Fruit fly (Drosophila melanogaster): ENCODE data around the gene gzl.

Gene gzl

DNA sequence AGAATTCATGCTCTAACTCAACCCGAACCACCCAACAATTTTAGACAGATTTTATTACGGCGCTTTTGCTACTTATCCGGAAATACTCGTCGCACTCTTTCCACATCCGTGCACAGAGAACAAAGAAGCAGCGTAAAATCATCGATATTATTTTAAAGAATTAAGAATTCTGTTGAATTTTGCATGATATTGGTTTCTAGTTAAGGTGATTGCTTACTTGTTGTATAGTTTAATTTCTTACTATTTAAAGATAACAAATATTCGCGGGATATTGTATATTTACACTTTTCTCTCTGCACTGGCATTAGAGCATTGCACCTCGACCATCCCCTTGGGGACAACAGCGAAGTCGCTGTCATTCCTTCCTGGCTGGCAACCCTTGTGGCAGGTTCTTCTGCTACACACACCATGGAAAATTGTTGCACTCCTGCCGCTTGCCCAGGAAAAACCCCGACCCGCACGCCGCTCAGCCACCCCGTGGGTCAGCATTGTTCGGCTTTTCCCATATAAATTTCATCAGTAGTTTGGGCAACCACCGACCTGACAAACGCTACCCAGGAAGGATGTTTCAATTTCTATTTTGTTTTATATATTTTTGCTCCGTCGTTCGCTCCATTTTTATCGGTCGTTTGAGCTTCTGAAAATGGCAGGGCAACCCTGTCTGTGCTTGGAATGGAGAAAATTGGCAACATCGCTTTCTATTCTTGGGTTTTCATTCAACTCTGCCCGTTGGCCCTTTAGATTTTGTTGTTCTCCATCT lies 45.1 kb downstream of the gzl start (continued):
- TF ChIP-seq CG13894 (tag; optimal IDR thresholded peaks at IDR 0.05) (peak; percentile 41), shn (GFP tag; optimal IDR thresholded peaks at IDR 0.05) (peak; percentile 21), Jarid2 (GFP tag; optimal IDR thresholded peaks at IDR 0.05) (no peak), CG4730 (GFP tag; IDR thresholded peaks at IDR 0.05) (peak; percentile 67), Optix (GFP tag; IDR thresholded peaks at IDR 0.05) (peak; percentile 53; the same call in 2 of the 3 replicates), zfh2 (GFP tag; optimal IDR thresholded peaks at IDR 0.05) (peak; percentile 23), mirr (GFP tag; optimal IDR thresholded peaks at IDR 0.05) (no peak), kay (GFP tag; optimal IDR thresholded peaks at IDR 0.05) (peak; percentile 28), yki (optimal IDR thresholded peaks at IDR 0.05) (no peak), CG18262 (tag; optimal IDR thresholded peaks at IDR 0.05) (peak; percentile 81), CG6683 (GFP tag; optimal IDR thresholded peaks at IDR 0.05) (peak; percentile 48), CG1233 (GFP tag; optimal IDR thresholded peaks at IDR 0.05) (peak; percentile 49), grn (GFP tag; optimal IDR thresholded peaks at IDR 0.05) (no peak), CG18619 (GFP tag; optimal IDR thresholded peaks at IDR 0.05) (peak; percentile 47), ttk (GFP tag; IDR thresholded peaks at IDR 0.05) (peak; percentile 59; the same call in 1 of the 2 replicates), CG11456 (GFP tag; IDR thresholded peaks at IDR 0.05) (no peak), CG6791 (GFP tag; IDR thresholded peaks at IDR 0.05; ENCODE audit: partially characterized antibody) (peak; percentile 46; the same call in 1 of the 3 replicates), slou (GFP tag; optimal IDR thresholded peaks at IDR 0.05) (no peak), E2f1 (GFP tag; IDR thresholded peaks at IDR 0.05) (peak; percentile 63; the same call in 1 of the 2 replicates), stwl (tag; optimal IDR thresholded peaks at IDR 0.05) (peak; percentile 64), row (GFP tag; IDR thresholded peaks at IDR 0.05) (peak; percentile 83), hb (GFP tag; IDR thresholded peaks at IDR 0.05; ENCODE audit: partially characterized antibody) (no peak), lbe (GFP tag; optimal IDR thresholded peaks at IDR 0.05) (no peak), CG34376 (GFP tag; optimal IDR thresholded peaks at IDR 0.05) (no peak), chinmo (GFP tag; IDR thresholded peaks at IDR 0.05; ENCODE audit: partially characterized antibody) (no peak), CG3838 (GFP tag; optimal IDR thresholded peaks at IDR 0.05) (peak; percentile 55), klu (GFP tag; IDR thresholded peaks at IDR 0.05) (no peak), CG11093 (GFP tag; IDR thresholded peaks at IDR 0.05) (0 out of 3 replicates have a peak, but pooled peaks have one; percentile 48), Lim3 (GFP tag; IDR thresholded peaks at IDR 0.05) (no peak), CG8924 (tag; optimal IDR thresholded peaks at IDR 0.05) (peak; percentile 76), CG33213 (GFP tag; optimal IDR thresholded peaks at IDR 0.05) (no peak), corto (GFP tag; optimal IDR thresholded peaks at IDR 0.05) (no peak), Doc2 (GFP tag; IDR thresholded peaks at IDR 0.05) (no peak), HLH54F (GFP tag; optimal IDR thresholded peaks at IDR 0.05) (no peak), CG32772 (GFP tag; IDR thresholded peaks at IDR 0.05) (peak; percentile 78), lilli (GFP tag; optimal IDR thresholded peaks at IDR 0.05) (peak; percentile 59), CG1529 (GFP tag; optimal IDR thresholded peaks at IDR 0.05) (peak; percentile 58), wor (GFP tag; IDR thresholded peaks at IDR 0.05) (peak; percentile 34; the same call in 1 of the 2 replicates), CG17361 (GFP tag; IDR thresholded peaks at IDR 0.05) (peak; percentile 77), CG14014 (GFP tag; IDR thresholded peaks at IDR 0.05) (peak; percentile 38; the same call in 1 of the 2 replicates), Myb (GFP tag; optimal IDR thresholded peaks at IDR 0.05) (peak; percentile 29), Abd-B (GFP tag; optimal IDR thresholded peaks at IDR 0.05) (peak; percentile 36), CG16815 (GFP tag; optimal IDR thresholded peaks at IDR 0.05) (peak; percentile 51), psq (GFP tag; optimal IDR thresholded peaks at IDR 0.05) (peak; percentile 66), Elba2 (GFP tag; optimal IDR thresholded peaks at IDR 0.05) (no peak), amos (GFP tag; IDR thresholded peaks at IDR 0.05; ENCODE audit: partially characterized antibody) (no peak), emc (GFP tag; optimal IDR thresholded peaks at IDR 0.05) (no peak), YL-1 (GFP tag; optimal IDR thresholded peaks at IDR 0.05) (no peak), CG14441 (GFP tag; IDR thresholded peaks at IDR 0.05) (peak; percentile 53; the same call in 1 of the 2 replicates), CG32532 (GFP tag; IDR thresholded peaks at IDR 0.05) (peak; percentile 42; the same call in 1 of the 2 replicates)
